Worm (Caenorhabditis elegans): Measurements from ENCODE around the gene srg-23.
A peak's percentile ranks its signal among the peaks of the same experiment; 100 is the strongest.

Gene srg-23

DNA sequence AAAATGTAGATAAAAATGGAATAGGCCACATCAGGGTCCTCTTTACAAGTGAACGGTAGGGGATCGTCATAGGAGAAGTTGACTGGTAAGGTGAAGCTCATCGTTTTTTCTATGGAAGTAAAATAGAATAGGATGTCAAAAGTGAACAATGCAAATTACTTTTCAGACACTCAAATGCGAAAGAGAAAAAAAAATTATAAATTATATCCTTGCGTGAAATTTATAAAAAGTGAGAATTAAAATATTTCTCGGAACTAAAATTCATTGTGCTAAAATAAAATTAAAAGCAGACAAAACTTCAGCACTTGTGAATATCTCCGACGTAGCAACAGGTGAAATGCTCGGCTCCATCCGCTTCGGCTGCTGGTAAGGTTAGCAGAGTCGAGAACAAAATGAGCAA, 2.6 kb downstream of the srg-23 start, which contains the start of gene srg-22:
srg-22 (minus strand) TSS at position 101 of the 400 bp plus-strand sequence.
- TF ChIP-seq nhr-12 (tag; optimal IDR thresholded peaks at IDR 0.05) (no peak), elt-1 (tag; optimal IDR thresholded peaks at IDR 0.05) (no peak), snpc-4 (tag; optimal IDR thresholded peaks at IDR 0.05) (no peak)

DNA sequence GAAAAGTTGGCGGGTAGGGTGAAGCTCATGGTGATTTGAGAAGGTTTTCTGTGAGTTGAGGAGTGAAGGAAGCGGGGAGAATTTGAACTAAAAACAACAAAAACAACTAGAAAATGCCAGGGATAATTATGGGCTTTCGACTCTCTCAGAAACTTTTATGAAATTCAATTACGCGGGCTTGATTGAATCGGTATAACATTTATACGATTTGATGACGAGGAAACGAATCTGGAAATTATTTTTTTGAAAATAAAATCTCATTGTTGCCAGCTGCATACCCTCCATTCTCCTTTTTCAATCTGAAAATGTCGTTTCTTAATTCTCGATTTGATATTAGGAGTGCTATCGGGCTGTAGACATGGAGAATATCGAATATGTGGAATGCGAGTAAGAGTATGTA, 4.7 kb downstream of the srg-23 start, which contains the start of gene srg-21:
srg-21 (minus strand) TSS at position 101 of the 400 bp plus-strand sequence.
- TF ChIP-seq jun-1 (tag; optimal IDR thresholded peaks at IDR 0.05) (no peak), ceh-9 (tag; optimal IDR thresholded peaks at IDR 0.05) (no peak), ama-1 (optimal IDR thresholded peaks at IDR 0.05) (no peak), elt-2 (tag; optimal IDR thresholded peaks at IDR 0.05) (no peak)

DNA sequence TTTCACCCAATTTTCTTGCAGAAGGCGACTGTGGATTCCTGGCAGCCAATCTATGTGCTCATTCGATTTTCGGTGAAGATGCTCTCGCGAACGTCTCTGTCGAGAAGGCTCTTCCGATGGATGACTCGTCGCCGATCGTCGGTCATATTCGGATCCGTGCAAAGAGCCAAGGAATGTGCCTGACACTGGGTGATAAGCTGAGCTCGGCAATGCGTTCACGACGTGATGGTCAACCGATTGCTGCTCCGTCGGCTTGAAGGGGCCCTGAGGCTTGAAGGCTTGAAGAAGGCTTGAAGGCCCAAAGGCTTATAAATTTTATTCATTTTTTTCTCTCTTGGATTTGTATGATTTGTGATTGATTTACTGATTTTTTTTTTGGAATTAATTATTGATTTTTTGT, 8.8 kb downstream of the srg-23 start:
- TF ChIP-seq fos-1 (tag; optimal IDR thresholded peaks at IDR 0.05) (no peak), pha-4 (tag; optimal IDR thresholded peaks at IDR 0.05) (no peak), nhr-25 (tag; optimal IDR thresholded peaks at IDR 0.05) (no peak), unc-62 (GFP tag; optimal IDR thresholded peaks at IDR 0.05) (no peak), lsy-12 (tag; optimal IDR thresholded peaks at IDR 0.05) (no peak), ceh-82 (tag; optimal IDR thresholded peaks at IDR 0.05) (no peak), eor-1 (tag; optimal IDR thresholded peaks at IDR 0.05) (no peak), egl-5 (tag; optimal IDR thresholded peaks at IDR 0.05) (no peak), jun-1 (tag; optimal IDR thresholded peaks at IDR 0.05) (no peak), mdl-1 (tag; optimal IDR thresholded peaks at IDR 0.05) (no peak), aly-2 (tag; optimal IDR thresholded peaks at IDR 0.05) (no peak), ztf-11 (tag; optimal IDR thresholded peaks at IDR 0.05) (no peak), nhr-43 (tag; optimal IDR thresholded peaks at IDR 0.05; ENCODE audit: poor library complexity, severe bottlenecking) (no peak), elt-2 (tag; optimal IDR thresholded peaks at IDR 0.05) (no peak), ceh-9 (tag; optimal IDR thresholded peaks at IDR 0.05) (no peak), fkh-2 (tag; optimal IDR thresholded peaks at IDR 0.05) (no peak), tbx-2 (tag; optimal IDR thresholded peaks at IDR 0.05) (no peak), elt-1 (tag; optimal IDR thresholded peaks at IDR 0.05) (no peak)

DNA sequence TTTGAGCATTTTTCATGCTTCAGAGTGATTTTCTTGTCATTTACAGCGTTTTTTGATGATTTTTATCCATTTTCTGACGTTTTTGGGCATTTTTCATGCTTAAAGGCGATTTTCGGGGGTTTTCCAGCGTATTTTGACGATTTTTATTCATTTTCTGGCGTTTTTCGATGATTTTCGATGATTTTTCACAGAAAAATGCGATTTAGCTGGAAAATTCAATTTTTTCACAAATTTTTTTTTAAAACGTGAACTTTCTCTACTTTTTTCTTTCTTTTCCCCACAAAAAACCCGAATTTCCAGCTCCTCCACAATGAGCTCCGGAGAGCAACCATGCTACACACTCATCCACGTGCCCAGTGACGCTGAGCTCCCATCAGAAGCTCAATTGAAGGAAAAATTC, 17.5 kb downstream of the srg-23 start, which contains the start of gene copb-1:
copb-1 (plus strand) TSS at position 301 of the 400 bp plus-strand sequence.
- TF ChIP-seq nhr-77 (tag; optimal IDR thresholded peaks at IDR 0.05) (no peak), lsy-12 (tag; optimal IDR thresholded peaks at IDR 0.05) (no peak), ceh-16 (tag; optimal IDR thresholded peaks at IDR 0.05) (no peak)

DNA sequence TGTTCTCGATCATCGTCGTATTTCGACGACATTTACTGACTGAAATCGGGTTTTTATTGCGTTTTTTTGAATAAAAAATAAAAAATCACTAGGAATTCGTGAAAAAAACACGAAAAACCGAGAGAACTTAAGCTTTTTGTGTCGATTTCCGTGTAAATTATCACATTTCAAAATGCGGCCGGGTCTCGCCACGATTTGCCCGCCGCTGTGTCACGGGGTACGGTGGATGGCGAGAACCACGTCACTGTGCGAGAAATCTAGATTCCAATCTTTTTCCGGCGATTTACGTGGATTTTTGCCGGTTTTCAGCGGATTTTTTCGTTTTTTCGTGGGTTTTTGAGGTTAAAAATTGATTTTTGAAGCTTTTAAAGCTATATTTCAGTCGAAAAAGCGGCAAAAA, 19.0 kb downstream of the srg-23 start, which contains the start of gene Y25C1A.8:
Y25C1A.8 (minus strand) TSS at position 45 of the 400 bp plus-strand sequence.
- TF ChIP-seq fkh-2 (tag; optimal IDR thresholded peaks at IDR 0.05): peak; percentile 35
- peak; percentile 90 for TF ChIP-seq lsy-12 (tag; optimal IDR thresholded peaks at IDR 0.05)
- TF ChIP-seq ceh-82 (tag; optimal IDR thresholded peaks at IDR 0.05): peak; percentile 89
- peak; percentile 89 for TF ChIP-seq nhr-23 (tag; optimal IDR thresholded peaks at IDR 0.05)
- TF ChIP-seq unc-62 (GFP tag; optimal IDR thresholded peaks at IDR 0.05): no peak
- TF ChIP-seq ama-1 (optimal IDR thresholded peaks at IDR 0.05): peak; percentile 20
- TF ChIP-seq nhr-43 (tag; optimal IDR thresholded peaks at IDR 0.05; ENCODE audit: poor library complexity, severe bottlenecking): peak; percentile 95
- TF ChIP-seq ztf-4 (tag; optimal IDR thresholded peaks at IDR 0.05): no peak
- peak in 1 of 3 experiments; percentile 32 for TF ChIP-seq elt-3 (tag; optimal IDR thresholded peaks at IDR 0.05)
- TF ChIP-seq sea-2 (GFP tag; optimal IDR thresholded peaks at IDR 0.05): no peak
- peak; percentile 71 for TF ChIP-seq elt-1 (tag; optimal IDR thresholded peaks at IDR 0.05)
- TF ChIP-seq nhr-28 (tag; optimal IDR thresholded peaks at IDR 0.05): no peak
- peak; percentile 87 for TF ChIP-seq egl-5 (tag; optimal IDR thresholded peaks at IDR 0.05)
- TF ChIP-seq eor-1 (tag; optimal IDR thresholded peaks at IDR 0.05): no peak
- TF ChIP-seq tbx-2 (tag; optimal IDR thresholded peaks at IDR 0.05): peak; percentile 87
- TF ChIP-seq jun-1 (tag; optimal IDR thresholded peaks at IDR 0.05): peak; percentile 94
- TF ChIP-seq pha-4 (tag; optimal IDR thresholded peaks at IDR 0.05): peak; percentile 88
- TF ChIP-seq lin-39 (tag; optimal IDR thresholded peaks at IDR 0.05): peak; percentile 89
- no peak for TF ChIP-seq nhr-67 (tag; optimal IDR thresholded peaks at IDR 0.05)
- TF ChIP-seq unc-39 (tag; optimal IDR thresholded peaks at IDR 0.05): no peak
- TF ChIP-seq ceh-16 (tag; optimal IDR thresholded peaks at IDR 0.05): no peak
- peak; percentile 41 for TF ChIP-seq nhr-77 (tag; optimal IDR thresholded peaks at IDR 0.05)
- TF ChIP-seq mml-1 (tag; optimal IDR thresholded peaks at IDR 0.05): no peak
- no peak for TF ChIP-seq mdl-1 (tag; optimal IDR thresholded peaks at IDR 0.05)
- TF ChIP-seq ztf-11 (tag; optimal IDR thresholded peaks at IDR 0.05): no peak
- peak; percentile 86 for TF ChIP-seq ceh-28 (tag; optimal IDR thresholded peaks at IDR 0.05)
- TF ChIP-seq snpc-4 (tag; optimal IDR thresholded peaks at IDR 0.05): peak; percentile 85
- peak; percentile 76 for TF ChIP-seq lin-15B (tag; optimal IDR thresholded peaks at IDR 0.05)
- TF ChIP-seq elt-2 (tag; optimal IDR thresholded peaks at IDR 0.05): peak; percentile 75
- no peak for TF ChIP-seq zag-1 (tag; optimal IDR thresholded peaks at IDR 0.05)
- peak; percentile 91 for TF ChIP-seq hmg-11 (tag; optimal IDR thresholded peaks at IDR 0.05)
- TF ChIP-seq egl-27 (tag; optimal IDR thresholded peaks at IDR 0.05): no peak
- TF ChIP-seq ZK546.5 (tag; optimal IDR thresholded peaks at IDR 0.05): peak; percentile 17
- peak; percentile 83 for TF ChIP-seq skn-1 (tag; optimal IDR thresholded peaks at IDR 0.05)
- TF ChIP-seq nhr-237 (tag; optimal IDR thresholded peaks at IDR 0.05): no peak
- no peak for TF ChIP-seq nhr-12 (tag; optimal IDR thresholded peaks at IDR 0.05)
- peak; percentile 96 for TF ChIP-seq nfya-1 (tag; optimal IDR thresholded peaks at IDR 0.05; ENCODE audit: insufficient read depth)
- TF ChIP-seq daf-12 (tag; optimal IDR thresholded peaks at IDR 0.05): peak; percentile 35
- peak; percentile 23 for TF ChIP-seq fos-1 (tag; optimal IDR thresholded peaks at IDR 0.05)

Data from whole organism, L3 larva.